Fruit fly (Drosophila melanogaster) whole organism, adult: ENCODE data around the gene ymp.
A peak's percentile ranks its signal among the peaks of the same experiment; 100 is the strongest.

ENCODE experiments used
- CG11617 ChIP-seq: fragments of 200-800 bp; sonication (Bioruptor generic); optimal IDR thresholded peaks from 2 replicates; lab custom pipeline; 2017; ENCODE audit warnings: mild to moderate bottlenecking, missing biosample characterization, missing genetic modification reagents, missing genetic modification characterization
- CG12768 ChIP-seq: fragments of 200-800 bp; sonication (Bioruptor generic); optimal IDR thresholded peaks from 2 replicates; lab custom pipeline; 2017; ENCODE audit warnings: missing biosample characterization, missing genetic modification characterization, mild to moderate bottlenecking, moderate library complexity, missing genetic modification reagents
- CG14711 ChIP-seq: fragments of 200-800 bp; sonication (Bioruptor generic); optimal IDR thresholded peaks from 2 replicates; lab custom pipeline; 2018; ENCODE audit warnings: missing biosample characterization, mild to moderate bottlenecking, missing genetic modification characterization, moderate library complexity
- CG1620 ChIP-seq: fragments of 200-800 bp; sonication (Bioruptor generic); optimal IDR thresholded peaks from 2 replicates; lab custom pipeline; 2016; ENCODE audit warnings: missing biosample characterization, missing genetic modification characterization
- CG33017 ChIP-seq: fragments of 200-800 bp; sonication (Bioruptor generic); optimal IDR thresholded peaks from 2 replicates; lab custom pipeline; 2018; ENCODE audit warnings: missing biosample characterization, mild to moderate bottlenecking, missing genetic modification characterization, moderate library complexity
- CG5204 ChIP-seq: fragments of 200-800 bp; sonication (Bioruptor generic); optimal IDR thresholded peaks from 2 replicates; lab custom pipeline; 2016; ENCODE audit warnings: missing biosample characterization, missing genetic modification characterization
- CG7045 ChIP-seq: fragments of 200-800 bp; sonication (Bioruptor generic); optimal IDR thresholded peaks from 2 replicates; lab custom pipeline; 2017; ENCODE audit warnings: missing biosample characterization, mild to moderate bottlenecking, missing genetic modification characterization
- CG7101 ChIP-seq: fragments of 200-800 bp; sonication (Bioruptor generic); optimal IDR thresholded peaks from 2 replicates; lab custom pipeline; 2018; ENCODE audit warnings: missing biosample characterization, mild to moderate bottlenecking, missing genetic modification characterization, moderate library complexity
- Clk ChIP-seq: fragments of 200-800 bp; sonication (Bioruptor generic); optimal IDR thresholded peaks from 2 replicates; lab custom pipeline; 2017; ENCODE audit warnings: missing biosample characterization, missing genetic modification characterization
- Crg-1 ChIP-seq: fragments of 200-800 bp; sonication (Bioruptor generic); optimal IDR thresholded peaks from 2 replicates; lab custom pipeline; 2016; ENCODE audit warnings: missing biosample characterization, missing genetic modification characterization
- Hr96 ChIP-seq: fragments of 200-800 bp; sonication (Bioruptor generic); optimal IDR thresholded peaks from 2 replicates; lab custom pipeline; 2016; ENCODE audit warnings: missing biosample characterization, missing genetic modification characterization
- Mnt ChIP-seq: fragments of 200-800 bp; sonication (Bioruptor generic); optimal IDR thresholded peaks from 2 replicates; lab custom pipeline; 2016; ENCODE audit warnings: missing biosample characterization, mild to moderate bottlenecking, missing genetic modification characterization
- bab1 ChIP-seq: fragments of 200-800 bp; sonication (Bioruptor generic); optimal IDR thresholded peaks from 3 replicates; lab custom pipeline; 2019; ENCODE audit warnings: missing biosample characterization, mild to moderate bottlenecking, missing genetic modification characterization, moderate library complexity
- cic ChIP-seq: fragments of 200-800 bp; sonication (Bioruptor generic); optimal IDR thresholded peaks from 2 replicates; lab custom pipeline; 2017; ENCODE audit warnings: missing biosample characterization, mild to moderate bottlenecking, missing genetic modification characterization, moderate library complexity
- cnc ChIP-seq, 2 experiments: fragments of >200 bp; optimal IDR thresholded peaks; 2 replicates each; lab custom pipeline; 2017
- kay ChIP-seq: fragments of 200-800 bp; sonication (Bioruptor generic); peaks from one replicate; lab custom pipeline; 2016; ENCODE audit warnings: missing biosample characterization, missing genetic modification characterization, borderline replicate concordance
- ovo ChIP-seq: fragments of 200-800 bp; sonication (Bioruptor generic); optimal IDR thresholded peaks from 2 replicates; lab custom pipeline; 2016; ENCODE audit warnings: missing biosample characterization, missing genetic modification characterization
- pad ChIP-seq: fragments of 200-800 bp; sonication (Bioruptor generic); optimal IDR thresholded peaks from 3 replicates; lab custom pipeline; 2017; ENCODE audit warnings: missing biosample characterization, missing genetic modification characterization, mild to moderate bottlenecking, moderate library complexity, missing genetic modification reagents
- tj ChIP-seq: fragments of 200-800 bp; sonication (Bioruptor generic); optimal IDR thresholded peaks from 3 replicates; lab custom pipeline; 2017; ENCODE audit warnings: missing biosample characterization, mild to moderate bottlenecking, missing genetic modification characterization, moderate library complexity
- toe ChIP-seq: fragments of 200-800 bp; sonication (Bioruptor generic); optimal IDR thresholded peaks from 2 replicates; lab custom pipeline; 2016; ENCODE audit warnings: missing biosample characterization, missing genetic modification characterization

Gene ymp

dm6 chr3R:25647577-25648257, 38.8 kb upstream of the ymp start:
- TF ChIP-seq tj (peak; percentile 50), Mnt (GFP tag; lab: Kevin White, UChicago) (peak; percentile 33), pad (GFP tag; lab: Kevin White, UChicago) (no peak), CG12768 (GFP tag; lab: Kevin White, UChicago) (peak; percentile 79), CG11617 (GFP tag; lab: Kevin White, UChicago) (peak; percentile 52), Crg-1 (no peak), CG1620 (no peak), CG33017 (tag; lab: Kevin White, UChicago) (peak; percentile 41), kay (GFP tag; lab: Kevin White, UChicago) (peak; percentile 95), toe (GFP tag; lab: Kevin White, UChicago) (peak; percentile 42), CG7101 (tag; lab: Kevin White, UChicago) (peak; percentile 41), Clk (GFP tag; lab: Kevin White, UChicago) (no peak), bab1 (GFP tag; lab: Kevin White, UChicago) (peak; percentile 42), ovo (peak; percentile 49), Hr96 (GFP tag; lab: Kevin White, UChicago) (peak; percentile 50), CG14711 (peak; percentile 3), CG5204 (GFP tag; lab: Kevin White, UChicago) (no peak), CG7045 (GFP tag; lab: Kevin White, UChicago) (no peak), cic (GFP tag; lab: Kevin White, UChicago) (peak; percentile 56), cnc (optimal IDR thresholded peaks at IDR 0.05; lab: Kevin White, UChicago) (no peak)

dm6 chr3R:25646882-25647518, 38.1 kb upstream of the ymp start:
- TF ChIP-seq CG12768 (GFP tag; lab: Kevin White, UChicago): peak; percentile 91
- TF ChIP-seq cnc (optimal IDR thresholded peaks at IDR 0.05; lab: Kevin White, UChicago): no peak
- peak; percentile 89 for TF ChIP-seq CG1620
- TF ChIP-seq CG5204 (GFP tag; lab: Kevin White, UChicago): peak; percentile 90
- TF ChIP-seq Hr96 (GFP tag; lab: Kevin White, UChicago): peak; percentile 94
- TF ChIP-seq CG14711: peak; percentile 83
- peak; percentile 83 for TF ChIP-seq CG33017 (tag; lab: Kevin White, UChicago)
- peak; percentile 96 for TF ChIP-seq toe (GFP tag; lab: Kevin White, UChicago)
- TF ChIP-seq bab1 (GFP tag; lab: Kevin White, UChicago): peak; percentile 93
- peak; percentile 86 for TF ChIP-seq ovo
- TF ChIP-seq Crg-1: peak; percentile 94
- TF ChIP-seq CG11617 (GFP tag; lab: Kevin White, UChicago): peak; percentile 86
- TF ChIP-seq Mnt (GFP tag; lab: Kevin White, UChicago): peak; percentile 90
- TF ChIP-seq kay (GFP tag; lab: Kevin White, UChicago): no peak
- peak; percentile 84 for TF ChIP-seq pad (GFP tag; lab: Kevin White, UChicago)
- peak; percentile 90 for TF ChIP-seq CG7045 (GFP tag; lab: Kevin White, UChicago)
- peak; percentile 100 for TF ChIP-seq cic (GFP tag; lab: Kevin White, UChicago)
- TF ChIP-seq CG7101 (tag; lab: Kevin White, UChicago): peak; percentile 89
- TF ChIP-seq tj: peak; percentile 61
- peak; percentile 86 for TF ChIP-seq Clk (GFP tag; lab: Kevin White, UChicago)

- TF ChIP-seq CG12768 (GFP tag; lab: Kevin White, UChicago): no peak
These were observed 35.2 kb upstream of the ymp start for dm6 chr3R:25644172-25644571.

dm6 chr3R:25640463-25640862, 31.5 kb upstream of the ymp start:
- TF ChIP-seq CG11617 (GFP tag; lab: Kevin White, UChicago): no peak
- peak; percentile 77 for TF ChIP-seq bab1 (GFP tag; lab: Kevin White, UChicago)
- peak; percentile 6 for TF ChIP-seq CG14711
- peak; percentile 53 for TF ChIP-seq tj
- no peak for TF ChIP-seq CG7101 (tag; lab: Kevin White, UChicago)
- no peak for TF ChIP-seq CG5204 (GFP tag; lab: Kevin White, UChicago)
- TF ChIP-seq toe (GFP tag; lab: Kevin White, UChicago): no peak
- no peak for TF ChIP-seq ovo
- no peak for TF ChIP-seq Crg-1
- no peak for TF ChIP-seq kay (GFP tag; lab: Kevin White, UChicago)
- TF ChIP-seq Clk (GFP tag; lab: Kevin White, UChicago): no peak
- TF ChIP-seq CG12768 (GFP tag; lab: Kevin White, UChicago): no peak
- no peak for TF ChIP-seq CG1620
- no peak for TF ChIP-seq pad (GFP tag; lab: Kevin White, UChicago)
- TF ChIP-seq cic (GFP tag; lab: Kevin White, UChicago): no peak
- no peak for TF ChIP-seq Hr96 (GFP tag; lab: Kevin White, UChicago)

dm6 chr3R:25638961-25639360, 30.0 kb upstream of the ymp start:
- TF ChIP-seq CG11617 (GFP tag; lab: Kevin White, UChicago) (no peak), cic (GFP tag; lab: Kevin White, UChicago) (no peak), tj (peak; percentile 49), CG7101 (tag; lab: Kevin White, UChicago) (no peak), toe (GFP tag; lab: Kevin White, UChicago) (no peak), Crg-1 (no peak), ovo (no peak), CG14711 (peak; percentile 31), CG5204 (GFP tag; lab: Kevin White, UChicago) (no peak), bab1 (GFP tag; lab: Kevin White, UChicago) (peak; percentile 81), CG7045 (GFP tag; lab: Kevin White, UChicago) (no peak)
